Fruit fly (Drosophila melanogaster) whole organism, embryonic: ENCODE results near the gene CG10660.

ENCODE experiments used
- Adf1 ChIP-seq: fragments of 200-800 bp; sonication (Bioruptor generic); IDR thresholded peaks from 2 replicates; pipeline ENCODE4 v1.3.6; 2022; ENCODE audit warnings: missing biosample characterization, missing genetic modification characterization
- Awh ChIP-seq: fragments of 200-800 bp; sonication (Bioruptor generic); IDR thresholded peaks from 2 replicates; pipeline ENCODE4, ENCODE4 v1.3.6; 2022; ENCODE audit warnings: missing biosample characterization, missing genetic modification characterization
- BtbVII ChIP-seq: fragments of 200-800 bp; sonication (Bioruptor generic); optimal IDR thresholded peaks from 3 replicates; lab custom pipeline; 2017; ENCODE audit warnings: missing biosample characterization, mild to moderate bottlenecking, missing genetic modification characterization
- CG10431 ChIP-seq: fragments of 200-800 bp; sonication (Bioruptor generic); optimal IDR thresholded peaks from 3 replicates; lab custom pipeline; 2018; ENCODE audit warnings: missing biosample characterization, mild to moderate bottlenecking, missing genetic modification characterization
- CG10462 ChIP-seq: fragments of 200-800 bp; sonication (Bioruptor generic); optimal IDR thresholded peaks from 2 replicates; lab custom pipeline; 2016; ENCODE audit warnings: missing biosample characterization, missing genetic modification characterization
- CG10543 ChIP-seq: fragments of 200-800 bp; sonication (Bioruptor generic); optimal IDR thresholded peaks from 3 replicates; lab custom pipeline; 2017; ENCODE audit warnings: missing biosample characterization, mild to moderate bottlenecking, missing genetic modification characterization, moderate library complexity
- CG12299 ChIP-seq: fragments of 200-800 bp; sonication (Bioruptor generic); optimal IDR thresholded peaks from 2 replicates; lab custom pipeline; 2018; ENCODE audit warnings: missing biosample characterization, mild to moderate bottlenecking, missing genetic modification characterization
- CG12744 ChIP-seq: fragments of 200-800 bp; sonication (Bioruptor generic); optimal IDR thresholded peaks from 2 replicates; lab custom pipeline; 2016; ENCODE audit warnings: missing biosample characterization, missing genetic modification characterization
- CG13424 ChIP-seq: fragments of 200-800 bp; sonication (Bioruptor generic); optimal IDR thresholded peaks from 2 replicates; lab custom pipeline; 2019; ENCODE audit warnings: missing biosample characterization, mild to moderate bottlenecking, missing genetic modification characterization, moderate library complexity
- CG1529 ChIP-seq: fragments of 200-800 bp; sonication (Bioruptor generic); optimal IDR thresholded peaks from 3 replicates; lab custom pipeline; 2018; ENCODE audit warnings: missing biosample characterization, missing genetic modification characterization
- CG17829 ChIP-seq: fragments of 200-800 bp; optimal IDR thresholded peaks from 2 replicates; lab custom pipeline; 2019; ENCODE audit warnings: missing biosample characterization, mild to moderate bottlenecking, missing genetic modification characterization, moderate library complexity
- CG18262 ChIP-seq: fragments of 200-800 bp; optimal IDR thresholded peaks from 3 replicates; lab custom pipeline; 2019; ENCODE audit warnings: missing biosample characterization, mild to moderate bottlenecking, missing genetic modification characterization, moderate library complexity
- CG2889 ChIP-seq: fragments of 200-800 bp; sonication (Bioruptor generic); IDR thresholded peaks from 3 replicates; pipeline ENCODE4 v1.3.6; 2022; ENCODE audit warnings: missing biosample characterization, missing genetic modification characterization
- CG7963 ChIP-seq: fragments of 200-800 bp; sonication (Bioruptor generic); IDR thresholded peaks from 3 replicates; pipeline ENCODE4 v1.3.6; 2022; ENCODE audit warnings: missing biosample characterization, missing genetic modification characterization; ENCODE audit not compliant: partially characterized antibody
- CG9797 ChIP-seq: fragments of 200-800 bp; sonication (Bioruptor generic); optimal IDR thresholded peaks from 3 replicates; lab custom pipeline; 2018; ENCODE audit warnings: missing biosample characterization, mild to moderate bottlenecking, missing genetic modification characterization
- Dad ChIP-seq: fragments of 200-800 bp; sonication (Bioruptor generic); optimal IDR thresholded peaks from 3 replicates; lab custom pipeline; 2016; ENCODE audit warnings: missing biosample characterization, missing genetic modification characterization
- Dip2 ChIP-seq: fragments of 200-800 bp; sonication (Bioruptor generic); IDR thresholded peaks from 2 replicates; pipeline ENCODE4 v1.3.6; 2022; ENCODE audit warnings: missing biosample characterization, missing genetic modification characterization
- Doc2 ChIP-seq: fragments of 200-800 bp; sonication (Bioruptor generic); IDR thresholded peaks from 2 replicates; pipeline ENCODE4 v1.3.6; 2022; ENCODE audit warnings: missing biosample characterization, missing genetic modification characterization
- E2f2 ChIP-seq: fragments of 200-800 bp; sonication (Bioruptor generic); IDR thresholded peaks from 2 replicates; pipeline ENCODE4 v1.3.6; 2022; ENCODE audit warnings: missing biosample characterization, missing genetic modification characterization
- GATAe ChIP-seq: fragments of 200-800 bp; sonication (Bioruptor generic); conservative IDR thresholded peaks from 2 replicates; pipeline ENCODE4 v1.3.6; 2022; ENCODE audit warnings: missing biosample characterization, missing genetic modification characterization
- Gsc ChIP-seq: fragments of 200-800 bp; sonication (Bioruptor generic); IDR thresholded peaks from 2 replicates; pipeline ENCODE4 v1.3.6; 2022; ENCODE audit warnings: missing biosample characterization, missing genetic modification characterization
- Jarid2 ChIP-seq: fragments of 200-800 bp; sonication (Bioruptor generic); optimal IDR thresholded peaks from 3 replicates; lab custom pipeline; 2017; ENCODE audit warnings: mild to moderate bottlenecking, missing biosample characterization, missing genetic modification reagents, missing genetic modification characterization
- Meics ChIP-seq: fragments of 200-800 bp; sonication (Bioruptor generic); optimal IDR thresholded peaks from 2 replicates; lab custom pipeline; 2017; ENCODE audit warnings: missing biosample characterization, mild to moderate bottlenecking, missing genetic modification characterization
- Side ChIP-seq: fragments of 200-800 bp; sonication (Bioruptor generic); optimal IDR thresholded peaks from 2 replicates; lab custom pipeline; 2016; ENCODE audit warnings: missing biosample characterization, missing genetic modification characterization
- Trl ChIP-seq, 3 experiments: fragments of >200 bp in 2 of 3; fragments of 200-800 bp in 1 of 3; sonication (Bioruptor generic) in 1 of 3; optimal IDR thresholded peaks; 2 replicates in 1 of 3; 3 replicates in 2 of 3; lab custom pipeline; 2016 to 2017; ENCODE audit warnings: missing biosample characterization in 1 of 3, missing genetic modification characterization in 1 of 3
- Usf ChIP-seq: fragments of 200-800 bp; sonication (Bioruptor generic); optimal IDR thresholded peaks from 2 replicates; lab custom pipeline; 2017; ENCODE audit warnings: missing genotype, missing biosample characterization, missing genetic modification characterization
- ab ChIP-seq: fragments of 200-800 bp; sonication (Bioruptor generic); optimal IDR thresholded peaks from 2 replicates; lab custom pipeline; 2016; ENCODE audit warnings: missing biosample characterization, missing genetic modification characterization
- amos ChIP-seq: fragments of 200-800 bp; sonication (Bioruptor generic); IDR thresholded peaks from 2 replicates; pipeline ENCODE4 v1.3.6; 2022; ENCODE audit warnings: missing biosample characterization, missing genetic modification characterization; ENCODE audit not compliant: partially characterized antibody
- aop ChIP-seq: fragments of 200-800 bp; sonication (Bioruptor generic); IDR thresholded peaks from 2 replicates; pipeline ENCODE4 v1.3.6; 2022; ENCODE audit warnings: missing biosample characterization, missing genetic modification characterization
- ash1 ChIP-seq: fragments of 200-800 bp; sonication (Bioruptor generic); optimal IDR thresholded peaks from 2 replicates; lab custom pipeline; 2018; ENCODE audit warnings: missing biosample characterization, mild to moderate bottlenecking, missing genetic modification characterization
- az2 ChIP-seq: fragments of 200-800 bp; sonication (Bioruptor generic); optimal IDR thresholded peaks from 3 replicates; lab custom pipeline; 2016; ENCODE audit warnings: missing biosample characterization, missing genetic modification characterization
- crp ChIP-seq, 2 experiments: fragments of 200-800 bp; sonication (Bioruptor generic); optimal IDR thresholded peaks; 2 replicates in 1 of 2; 3 replicates in 1 of 2; lab custom pipeline; 2017; ENCODE audit warnings: missing biosample characterization in 2 of 2, missing genetic modification characterization in 2 of 2, mild to moderate bottlenecking in 1 of 2, moderate library complexity in 1 of 2
- dan ChIP-seq: fragments of 200-800 bp; sonication (Bioruptor generic); IDR thresholded peaks from 2 replicates; pipeline ENCODE4 v1.3.6; 2022; ENCODE audit warnings: missing biosample characterization, missing genetic modification characterization
- dmrt99B ChIP-seq: fragments of 200-800 bp; sonication (Bioruptor generic); optimal IDR thresholded peaks from 2 replicates; lab custom pipeline; 2018; ENCODE audit warnings: missing biosample characterization, mild to moderate bottlenecking, missing genetic modification characterization, moderate library complexity
- fd3F ChIP-seq: fragments of 200-800 bp; sonication (Bioruptor generic); optimal IDR thresholded peaks from 2 replicates; lab custom pipeline; 2018; ENCODE audit warnings: missing biosample characterization, mild to moderate bottlenecking, missing genetic modification characterization, moderate library complexity
- fd96Cb ChIP-seq: fragments of 200-800 bp; sonication (Bioruptor generic); optimal IDR thresholded peaks from 2 replicates; lab custom pipeline; 2018; ENCODE audit warnings: missing biosample characterization, mild to moderate bottlenecking, missing genetic modification characterization, moderate library complexity
- gro ChIP-seq: fragments of 200-800 bp; sonication (Bioruptor generic); optimal IDR thresholded peaks from 2 replicates; lab custom pipeline; 2016; ENCODE audit warnings: missing biosample characterization, missing genetic modification characterization
- hbn ChIP-seq: fragments of 200-800 bp; sonication (Bioruptor generic); IDR thresholded peaks from 2 replicates; pipeline ENCODE4 v1.3.6; 2022; ENCODE audit warnings: missing biosample characterization, missing genetic modification characterization; ENCODE audit not compliant: partially characterized antibody
- kah ChIP-seq: fragments of 200-800 bp; sonication (Bioruptor generic); optimal IDR thresholded peaks from 2 replicates; lab custom pipeline; 2018; ENCODE audit warnings: missing biosample characterization, mild to moderate bottlenecking, missing genetic modification characterization
- ken ChIP-seq: fragments of 200-800 bp; sonication (Bioruptor generic); IDR thresholded peaks from 3 replicates; pipeline ENCODE4 v1.3.6; 2022; ENCODE audit warnings: missing biosample characterization, missing genetic modification characterization
- lmd ChIP-seq: fragments of 200-800 bp; sonication (Bioruptor generic); IDR thresholded peaks from 2 replicates; pipeline ENCODE4 v1.3.6; 2022; ENCODE audit warnings: missing biosample characterization, missing genetic modification characterization
- nerfin-2 ChIP-seq: fragments of 200-800 bp; sonication (Bioruptor generic); IDR thresholded peaks from 2 replicates; pipeline ENCODE4 v1.3.6; 2022; ENCODE audit warnings: missing biosample characterization, missing genetic modification characterization; ENCODE audit not compliant: partially characterized antibody
- nom ChIP-seq: fragments of 200-800 bp; sonication (Bioruptor generic); optimal IDR thresholded peaks from 2 replicates; lab custom pipeline; 2017; ENCODE audit warnings: missing biosample characterization, missing genetic modification characterization, mild to moderate bottlenecking, moderate library complexity, missing genetic modification reagents
- pfk ChIP-seq: fragments of 200-800 bp; sonication (Bioruptor generic); optimal IDR thresholded peaks from 2 replicates; lab custom pipeline; 2018; ENCODE audit warnings: missing biosample characterization, mild to moderate bottlenecking, missing genetic modification characterization, moderate library complexity
- pita ChIP-seq: fragments of 200-800 bp; sonication (Bioruptor generic); optimal IDR thresholded peaks from 2 replicates; lab custom pipeline; 2017; ENCODE audit warnings: missing biosample characterization, mild to moderate bottlenecking, missing genetic modification characterization
- pum ChIP-seq: fragments of 200-800 bp; sonication (Bioruptor generic); optimal IDR thresholded peaks from 2 replicates; lab custom pipeline; 2016; ENCODE audit warnings: missing biosample characterization, missing genetic modification characterization
- tll ChIP-seq, 2 experiments: fragments of 200-800 bp in 1 of 2; fragments of >200 bp in 1 of 2; sonication (Bioruptor generic) in 1 of 2; optimal IDR thresholded peaks; 2 replicates each; lab custom pipeline; 2017 to 2019; ENCODE audit warnings: missing biosample characterization in 2 of 2, missing genetic modification characterization in 2 of 2, mild to moderate bottlenecking in 1 of 2, moderate library complexity in 1 of 2
- unc-4 ChIP-seq: fragments of 200-800 bp; sonication (Bioruptor generic); IDR thresholded peaks from 2 replicates; pipeline ENCODE4 v1.3.6; 2022; ENCODE audit warnings: missing biosample characterization, missing genetic modification characterization; ENCODE audit not compliant: partially characterized antibody
- zfh2 ChIP-seq: fragments of 200-800 bp; sonication (Bioruptor generic); optimal IDR thresholded peaks from 2 replicates; lab custom pipeline; 2016; ENCODE audit warnings: missing biosample characterization, missing genetic modification characterization

The CG10660 gene

DNA sequence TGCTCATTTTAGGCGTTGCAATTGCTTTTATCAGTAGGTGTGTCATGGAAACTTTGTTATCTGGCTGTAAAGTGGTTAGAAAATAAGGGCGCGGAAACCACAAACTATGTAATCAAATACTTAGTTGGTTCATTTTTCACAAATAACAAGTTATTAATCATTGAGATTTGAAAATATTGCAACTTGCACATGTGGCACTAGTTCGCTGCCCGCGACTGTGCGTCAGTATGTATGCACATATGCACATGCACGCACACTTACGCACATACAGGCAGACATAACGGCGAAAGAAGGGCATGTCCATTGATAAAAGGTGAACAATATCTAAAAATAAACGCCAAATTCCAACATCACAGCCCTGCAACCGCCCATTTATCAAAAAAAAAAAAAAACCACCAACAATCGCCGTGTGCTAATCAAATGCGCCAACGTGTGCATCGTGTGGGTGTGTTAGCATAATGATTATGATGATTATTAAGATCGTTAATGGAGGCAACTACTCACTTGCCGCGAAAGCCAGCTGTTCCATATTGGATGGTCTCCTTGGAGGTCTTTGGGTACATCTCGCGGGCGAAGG is 39.0 kb upstream of the CG10660 start (continued):
- peak; percentile 67 for TF ChIP-seq dmrt99B
- TF ChIP-seq pita: no peak
- TF ChIP-seq CG12744 (GFP tag; lab: Kevin White, UChicago): no peak
- TF ChIP-seq az2 (GFP tag; lab: Kevin White, UChicago): peak; percentile 49
- TF ChIP-seq Dip2 (GFP tag; lab: Robert Waterston, UW): no peak
- no peak for TF ChIP-seq amos
- TF ChIP-seq Usf (GFP tag; lab: Kevin White, UChicago): no peak
- TF ChIP-seq CG1529 (GFP tag; lab: Kevin White, UChicago): peak; percentile 25
- TF ChIP-seq zfh2: no peak
- TF ChIP-seq nom: peak; percentile 22
- no peak for TF ChIP-seq tll (GFP tag; optimal IDR thresholded peaks at IDR 0.05; lab: Kevin White, UChicago)
- TF ChIP-seq kah (GFP tag; lab: Kevin White, UChicago): no peak
- no peak for TF ChIP-seq Gsc (GFP tag; lab: Robert Waterston, UW)
- peak; percentile 40 for TF ChIP-seq Meics (GFP tag; lab: Kevin White, UChicago)
- TF ChIP-seq CG12299 (tag; lab: Kevin White, UChicago): no peak
- TF ChIP-seq Dad (GFP tag; lab: Kevin White, UChicago): no peak
- no peak for TF ChIP-seq dan (GFP tag; lab: Robert Waterston, UW)
- no peak for TF ChIP-seq ash1 (GFP tag; lab: Kevin White, UChicago)
- no peak for TF ChIP-seq fd3F
- TF ChIP-seq CG10543 (GFP tag; lab: Kevin White, UChicago): peak; percentile 10
- TF ChIP-seq CG9797 (GFP tag; lab: Kevin White, UChicago): no peak
- TF ChIP-seq CG18262 (tag; lab: Kevin White, UChicago): peak; percentile 63
- TF ChIP-seq pfk (GFP tag; lab: Kevin White, UChicago): no peak
- TF ChIP-seq crp (GFP tag; optimal IDR thresholded peaks at IDR 0.05; lab: Kevin White, UChicago): no peak
- TF ChIP-seq Side (GFP tag; lab: Kevin White, UChicago): peak; percentile 39
- no peak for TF ChIP-seq Doc2 (GFP tag; lab: Robert Waterston, UW)
- no peak for TF ChIP-seq ab (GFP tag; lab: Kevin White, UChicago)
- no peak for TF ChIP-seq E2f2 (GFP tag; lab: Robert Waterston, UW)
- TF ChIP-seq Adf1 (GFP tag; lab: Robert Waterston, UW): no peak
- no peak for TF ChIP-seq CG7963
- no peak; the same call in 1 of the 2 replicates for TF ChIP-seq GATAe (GFP tag; lab: Robert Waterston, UW)
- TF ChIP-seq Awh (GFP tag; lab: Robert Waterston, UW): peak; percentile 77
- TF ChIP-seq Jarid2 (GFP tag; lab: Kevin White, UChicago): peak; percentile 13
- no peak for TF ChIP-seq nerfin-2 (GFP tag; lab: Robert Waterston, UW)
- no peak for TF ChIP-seq unc-4 (GFP tag; lab: Robert Waterston, UW)
- TF ChIP-seq aop: no peak
- TF ChIP-seq gro: no peak
- TF ChIP-seq lmd (GFP tag; lab: Robert Waterston, UW): peak; percentile 55
- no peak for TF ChIP-seq CG10462 (GFP tag; lab: Kevin White, UChicago)
- TF ChIP-seq fd96Cb: peak; percentile 42
- TF ChIP-seq Trl (optimal IDR thresholded peaks at IDR 0.05; lab: Kevin White, UChicago): no peak
- TF ChIP-seq Trl (GFP tag; optimal IDR thresholded peaks at IDR 0.05; lab: Kevin White, UChicago): no peak
- peak; percentile 18; the same call in 1 of the 3 replicates for TF ChIP-seq ken (GFP tag; lab: Robert Waterston, UW)
- TF ChIP-seq pum (GFP tag; lab: Kevin White, UChicago): peak; percentile 0
- no peak for TF ChIP-seq CG10431 (GFP tag; lab: Kevin White, UChicago)
- no peak for TF ChIP-seq hbn (GFP tag; lab: Robert Waterston, UW)
- TF ChIP-seq CG17829: peak; percentile 58
- peak; percentile 44 for TF ChIP-seq CG13424 (tag; lab: Kevin White, UChicago)
- no peak for TF ChIP-seq CG2889 (GFP tag; lab: Robert Waterston, UW)
- peak; percentile 19 for TF ChIP-seq BtbVII (GFP tag; lab: Kevin White, UChicago)
